Worm (Caenorhabditis elegans) whole organism, mixed stage, embryonic: Measurements from ENCODE around the gene F46B3.23.

Source experiments
- lin-32 ChIP-seq: fragments of 200-800 bp; sonication (Bioruptor generic); optimal IDR thresholded peaks from 2 replicates; lab custom pipeline; 2018; ENCODE audit warnings: mild to moderate bottlenecking, missing genetic modification characterization, missing compliant biosample characterization
- nhr-28 ChIP-seq: fragments of 150-350 bp; optimal IDR thresholded peaks from 2 replicates; lab custom pipeline; 2014; ENCODE audit warnings: missing biosample characterization, missing genetic modification characterization

- TF ChIP-seq nhr-28 (tag; lab: Kevin White, UChicago) = no peak
- no peak for TF ChIP-seq lin-32 (GFP tag; lab: Kevin White, UChicago)
These were observed 40.1 kb downstream of the F46B3.23 start, which contains the start of gene F26F2.3 for ce11 chrV:20566454-20566853.
